Worm (Caenorhabditis elegans): ENCODE data around the gene C32D5.7.
A peak's percentile ranks its signal among the peaks of the same experiment; 100 is the strongest.

Gene C32D5.7

DNA sequence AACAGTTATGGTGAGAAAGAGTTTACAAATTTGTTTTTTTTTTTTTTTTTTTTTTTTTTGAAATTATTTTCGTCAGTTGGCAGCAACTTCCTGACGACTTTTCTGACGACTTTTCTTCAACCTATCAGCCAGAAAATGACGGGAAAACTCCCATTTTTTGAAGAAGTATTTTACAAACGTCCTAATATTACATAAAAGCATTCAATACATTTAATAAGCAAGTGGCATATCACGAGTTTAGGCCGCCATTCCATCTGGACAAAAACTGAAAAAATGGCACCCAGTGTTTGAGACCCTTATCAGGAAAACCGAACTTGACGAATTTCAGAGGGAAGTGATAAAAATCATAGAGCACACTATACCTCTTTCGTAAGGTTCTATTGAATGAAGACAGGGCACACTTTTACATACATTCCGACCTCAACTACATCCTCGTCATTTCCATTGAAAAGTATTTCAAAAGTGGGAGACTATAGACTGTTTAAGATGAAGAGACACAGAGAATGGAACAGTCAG lies 5.0 kb downstream of the C32D5.7 start:
- TF ChIP-seq flt-1 (GFP tag; IDR thresholded peaks at IDR 0.05) (no peak), med-1 (GFP tag; optimal IDR thresholded peaks at IDR 0.05; ENCODE audit: insufficient read depth) (no peak), ref-1 (GFP tag; conservative IDR thresholded peaks at IDR 0.05) (no peak), ztf-23 (GFP tag; IDR thresholded peaks at IDR 0.05) (no peak), klf-2 (GFP tag; conservative IDR thresholded peaks at IDR 0.05) (no peak), tab-1 (GFP tag; IDR thresholded peaks at IDR 0.05) (no peak), T22C8.4 (GFP tag; IDR thresholded peaks at IDR 0.05) (no peak), cog-1 (tag; optimal IDR thresholded peaks at IDR 0.05) (no peak), ztf-29 (GFP tag; IDR thresholded peaks at IDR 0.05) (no peak)

ce11 chrII:6333887-6334286 lies 6.0 kb downstream of the C32D5.7 start, which contains the start of gene ttc-39B:
Gene ttc-39B, minus strand, starts transcription at chrII:6333987.
- TF ChIP-seq cog-1 (tag; optimal IDR thresholded peaks at IDR 0.05), result no peak
- no peak for TF ChIP-seq T22C8.4 (GFP tag; IDR thresholded peaks at IDR 0.05)
- no peak for TF ChIP-seq klf-2 (GFP tag; conservative IDR thresholded peaks at IDR 0.05)
- no peak for TF ChIP-seq tab-1 (GFP tag; IDR thresholded peaks at IDR 0.05)
- TF ChIP-seq ztf-23 (GFP tag; IDR thresholded peaks at IDR 0.05), result no peak
- TF ChIP-seq flt-1 (GFP tag; IDR thresholded peaks at IDR 0.05), result no peak
- no peak for TF ChIP-seq ztf-29 (GFP tag; IDR thresholded peaks at IDR 0.05)
- TF ChIP-seq med-1 (GFP tag; optimal IDR thresholded peaks at IDR 0.05; ENCODE audit: insufficient read depth), result no peak
- TF ChIP-seq ref-1 (GFP tag; conservative IDR thresholded peaks at IDR 0.05), result no peak

DNA sequence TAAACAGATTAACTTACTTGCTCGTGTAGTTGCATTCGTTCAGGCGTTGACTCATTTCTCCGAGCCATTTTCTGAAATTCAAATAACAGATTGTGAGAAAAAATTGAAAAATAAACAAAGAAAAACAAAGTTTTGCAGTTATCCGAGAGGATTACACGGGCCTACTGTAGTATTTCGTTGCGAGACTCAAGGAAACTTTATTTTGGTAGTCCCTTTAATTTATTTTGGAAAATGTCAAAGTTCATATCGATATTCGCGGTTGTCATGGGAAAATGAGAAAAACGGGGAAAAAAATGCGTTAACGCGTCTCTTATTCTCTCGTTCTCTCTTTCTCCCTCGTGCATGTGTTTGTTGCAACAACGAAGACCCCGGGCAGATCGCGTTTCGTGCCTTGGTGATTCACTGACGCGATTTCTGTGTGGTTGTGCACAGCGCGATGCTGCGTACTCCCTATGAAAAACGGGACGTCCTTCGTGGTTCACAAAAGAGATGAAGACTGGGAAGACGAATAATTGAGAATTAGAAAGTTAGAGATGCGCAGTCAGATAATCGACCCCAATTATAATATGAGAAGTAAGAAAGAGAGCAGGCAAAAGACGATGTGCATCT lies 8.5 kb downstream of the C32D5.7 start, which contains the start of gene set-4:
set-4 (minus strand) TSS at position 120 of the 609 bp plus-strand sequence.
- TF ChIP-seq ztf-29 (GFP tag; IDR thresholded peaks at IDR 0.05) (no peak), T22C8.4 (GFP tag; IDR thresholded peaks at IDR 0.05) (no peak), cog-1 (tag; optimal IDR thresholded peaks at IDR 0.05) (peak; percentile 77), ref-1 (GFP tag; conservative IDR thresholded peaks at IDR 0.05) (no peak), med-1 (GFP tag; optimal IDR thresholded peaks at IDR 0.05; ENCODE audit: insufficient read depth) (no peak), tab-1 (GFP tag; IDR thresholded peaks at IDR 0.05) (no peak), flt-1 (GFP tag; IDR thresholded peaks at IDR 0.05) (peak; percentile 52; the same call in 1 of the 2 replicates), ztf-23 (GFP tag; IDR thresholded peaks at IDR 0.05) (peak; percentile 67; the same call in 1 of the 2 replicates), klf-2 (GFP tag; conservative IDR thresholded peaks at IDR 0.05) (no peak)

DNA sequence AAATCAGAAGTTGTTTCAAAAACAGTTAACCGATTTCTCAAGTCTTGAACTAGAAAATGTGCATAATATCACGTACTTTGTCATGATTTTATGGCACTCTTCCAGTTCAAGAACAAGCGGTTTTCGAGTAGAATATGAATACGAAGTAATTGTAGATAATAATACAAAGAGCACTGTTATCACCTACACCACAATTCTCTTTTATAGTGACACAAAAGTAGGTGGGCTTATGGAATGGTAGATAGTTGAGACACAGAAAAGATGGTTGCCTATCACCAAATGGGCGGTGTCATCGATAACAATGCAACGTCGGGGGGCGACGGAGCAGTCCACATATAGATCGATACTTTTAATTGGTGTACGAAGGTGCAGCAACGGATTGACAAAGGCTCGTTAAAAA lies 11.2 kb downstream of the C32D5.7 start:
- TF ChIP-seq flt-1 (GFP tag; IDR thresholded peaks at IDR 0.05), result no peak

DNA sequence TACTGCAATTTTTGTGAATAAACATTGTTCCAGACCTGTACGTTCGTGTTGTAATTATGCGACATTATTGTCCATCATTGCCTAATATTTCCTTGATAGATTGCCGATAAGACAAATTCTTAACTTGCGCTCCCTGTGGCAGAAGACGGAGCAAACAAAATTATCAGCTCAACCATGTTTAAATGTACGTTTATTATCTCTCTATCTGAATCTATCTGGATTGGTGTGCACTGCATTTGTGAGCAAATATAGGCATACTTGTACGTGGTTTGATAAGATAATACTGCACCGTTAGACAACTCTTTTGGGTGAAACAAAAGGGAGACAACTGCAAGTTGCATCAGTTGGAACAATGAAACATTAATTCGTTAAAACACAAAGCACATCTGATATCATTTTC lies 12.5 kb downstream of the C32D5.7 start:
- no peak for TF ChIP-seq T22C8.4 (GFP tag; IDR thresholded peaks at IDR 0.05)
- TF ChIP-seq ztf-23 (GFP tag; IDR thresholded peaks at IDR 0.05), result no peak
- no peak for TF ChIP-seq med-1 (GFP tag; optimal IDR thresholded peaks at IDR 0.05; ENCODE audit: insufficient read depth)
- TF ChIP-seq ref-1 (GFP tag; conservative IDR thresholded peaks at IDR 0.05), result no peak
- no peak for TF ChIP-seq ztf-29 (GFP tag; IDR thresholded peaks at IDR 0.05)
- TF ChIP-seq flt-1 (GFP tag; IDR thresholded peaks at IDR 0.05), result no peak
- no peak for TF ChIP-seq cog-1 (tag; optimal IDR thresholded peaks at IDR 0.05)
- TF ChIP-seq klf-2 (GFP tag; conservative IDR thresholded peaks at IDR 0.05), result no peak
- no peak for TF ChIP-seq tab-1 (GFP tag; IDR thresholded peaks at IDR 0.05)

DNA sequence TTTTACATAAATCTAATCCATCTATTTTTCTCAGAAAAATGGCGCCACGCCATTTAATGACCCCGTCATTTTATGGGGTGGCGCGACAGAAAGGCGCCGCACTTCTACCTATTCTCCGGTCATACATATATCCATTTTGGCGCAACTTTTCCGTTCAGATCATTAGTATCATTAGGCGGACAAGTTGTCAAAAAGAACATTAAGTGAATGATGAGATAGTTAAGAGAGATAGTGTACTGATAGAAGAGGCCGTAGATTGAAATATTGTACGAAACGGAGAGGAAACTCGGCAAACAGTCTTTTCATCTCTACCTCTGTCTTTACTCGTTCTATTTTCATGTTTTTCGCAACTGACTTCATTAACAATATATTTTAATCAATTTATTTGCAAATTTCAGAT lies 15.8 kb downstream of the C32D5.7 start, which contains the start of gene sma-6:
sma-6 (plus strand) TSS at position 399 of the 400 bp plus-strand sequence.
- TF ChIP-seq T22C8.4 (GFP tag; IDR thresholded peaks at IDR 0.05) (no peak), ref-1 (GFP tag; conservative IDR thresholded peaks at IDR 0.05) (no peak), cog-1 (tag; optimal IDR thresholded peaks at IDR 0.05) (no peak), klf-2 (GFP tag; conservative IDR thresholded peaks at IDR 0.05) (no peak), med-1 (GFP tag; optimal IDR thresholded peaks at IDR 0.05; ENCODE audit: insufficient read depth) (no peak), tab-1 (GFP tag; IDR thresholded peaks at IDR 0.05) (no peak), ztf-23 (GFP tag; IDR thresholded peaks at IDR 0.05) (no peak), ztf-29 (GFP tag; IDR thresholded peaks at IDR 0.05) (no peak), flt-1 (GFP tag; IDR thresholded peaks at IDR 0.05) (no peak)

ce11 chrII:6322979-6323378 lies 16.9 kb downstream of the C32D5.7 start, which contains the start of gene C32D5.4:
Gene C32D5.4, minus strand, starts transcription at chrII:6323079.
- TF ChIP-seq T22C8.4 (GFP tag; IDR thresholded peaks at IDR 0.05), result no peak
- no peak for TF ChIP-seq ref-1 (GFP tag; conservative IDR thresholded peaks at IDR 0.05)
- no peak for TF ChIP-seq ztf-29 (GFP tag; IDR thresholded peaks at IDR 0.05)
- TF ChIP-seq flt-1 (GFP tag; IDR thresholded peaks at IDR 0.05), result no peak
- TF ChIP-seq klf-2 (GFP tag; conservative IDR thresholded peaks at IDR 0.05), result no peak
- TF ChIP-seq tab-1 (GFP tag; IDR thresholded peaks at IDR 0.05), result no peak
- no peak for TF ChIP-seq cog-1 (tag; optimal IDR thresholded peaks at IDR 0.05)
- no peak for TF ChIP-seq ztf-23 (GFP tag; IDR thresholded peaks at IDR 0.05)
- TF ChIP-seq med-1 (GFP tag; optimal IDR thresholded peaks at IDR 0.05; ENCODE audit: insufficient read depth), result no peak

DNA sequence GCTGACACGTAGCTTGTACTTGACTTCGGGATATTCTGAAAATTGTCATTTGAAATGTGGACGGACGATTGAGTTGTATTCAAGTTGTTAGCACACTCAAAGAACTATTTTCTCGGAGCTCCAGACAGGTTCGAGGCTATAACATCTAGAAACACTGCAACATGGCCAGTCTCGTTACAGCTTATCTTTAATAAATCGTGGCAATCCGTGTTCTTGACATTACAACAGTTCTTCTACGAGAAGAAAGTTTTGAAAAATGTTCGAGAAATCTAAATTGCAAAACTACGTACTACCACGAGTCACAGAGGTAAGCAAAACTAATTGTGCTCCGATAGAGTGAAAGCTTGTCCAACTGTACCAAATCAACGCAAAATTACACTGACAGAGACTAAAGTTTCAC lies 17.8 kb downstream of the C32D5.7 start:
- TF ChIP-seq med-1 (GFP tag; optimal IDR thresholded peaks at IDR 0.05; ENCODE audit: insufficient read depth), result no peak
- no peak for TF ChIP-seq ztf-23 (GFP tag; IDR thresholded peaks at IDR 0.05)
- no peak for TF ChIP-seq flt-1 (GFP tag; IDR thresholded peaks at IDR 0.05)
- no peak for TF ChIP-seq ztf-29 (GFP tag; IDR thresholded peaks at IDR 0.05)
- TF ChIP-seq ref-1 (GFP tag; conservative IDR thresholded peaks at IDR 0.05), result no peak
- TF ChIP-seq cog-1 (tag; optimal IDR thresholded peaks at IDR 0.05), result no peak
- no peak for TF ChIP-seq tab-1 (GFP tag; IDR thresholded peaks at IDR 0.05)
- TF ChIP-seq T22C8.4 (GFP tag; IDR thresholded peaks at IDR 0.05), result no peak
- no peak for TF ChIP-seq klf-2 (GFP tag; conservative IDR thresholded peaks at IDR 0.05)

DNA sequence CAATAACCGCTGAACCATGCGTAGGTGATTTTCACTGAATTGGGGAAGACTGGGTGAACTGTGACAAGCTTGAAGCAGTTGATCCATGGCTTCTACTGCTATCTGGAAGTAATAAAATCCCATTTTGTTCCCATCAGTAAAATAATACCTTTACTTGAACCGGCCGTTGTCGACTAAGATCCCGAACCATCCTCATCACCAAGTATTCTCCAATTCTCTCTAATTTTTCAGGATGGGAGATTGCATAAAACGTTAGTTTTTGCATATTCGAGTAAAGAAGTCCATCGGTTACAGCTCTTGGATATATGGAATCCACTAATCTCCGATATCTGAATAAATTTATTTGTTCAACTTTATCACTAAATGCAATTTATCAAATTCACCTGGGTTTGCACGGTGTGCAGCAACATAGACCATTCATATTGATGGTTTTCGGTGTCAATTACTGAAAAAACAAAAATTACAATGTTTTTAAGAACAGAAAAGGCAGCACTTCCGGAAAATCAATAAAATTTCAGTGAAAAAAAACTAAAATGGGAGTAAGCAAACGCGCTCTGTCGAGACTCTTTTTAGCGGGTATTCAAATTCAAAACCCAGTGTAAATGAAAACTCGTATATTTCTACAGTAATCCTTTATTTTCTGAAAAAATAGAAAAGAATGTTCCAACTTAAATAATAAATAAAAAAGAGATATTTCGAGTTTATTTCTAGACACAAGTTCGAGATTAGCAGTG lies 19.0 kb downstream of the C32D5.7 start, which contains the start of gene efr-3:
efr-3 (minus strand) TSS at position 505 of the 734 bp plus-strand sequence.
- TF ChIP-seq klf-2 (GFP tag; conservative IDR thresholded peaks at IDR 0.05) (no peak), T22C8.4 (GFP tag; IDR thresholded peaks at IDR 0.05) (no peak; the same call in 1 of the 2 replicates), flt-1 (GFP tag; IDR thresholded peaks at IDR 0.05) (no peak), ref-1 (GFP tag; conservative IDR thresholded peaks at IDR 0.05) (no peak), tab-1 (GFP tag; IDR thresholded peaks at IDR 0.05) (no peak), ztf-29 (GFP tag; IDR thresholded peaks at IDR 0.05) (no peak), cog-1 (tag; optimal IDR thresholded peaks at IDR 0.05) (no peak), med-1 (GFP tag; optimal IDR thresholded peaks at IDR 0.05; ENCODE audit: insufficient read depth) (no peak), ztf-23 (GFP tag; IDR thresholded peaks at IDR 0.05) (no peak)
